Worm (Caenorhabditis elegans) whole organism, L4/young adult: ENCODE results near the gene pap-1.

Experiments
- W03F9.2 ChIP-seq: fragments of 150-350 bp; optimal IDR thresholded peaks from 2 replicates; lab custom pipeline; 2014; ENCODE audit warnings: missing biosample characterization, missing genetic modification characterization
- dao-5 ChIP-seq: sonication (generic microtip); optimal IDR thresholded peaks from 2 replicates; lab custom pipeline; 2016; ENCODE audit warnings: missing genotype, missing genetic modification characterization, moderate library complexity, missing compliant biosample characterization
- him-1 ChIP-seq: sonication (generic microtip); optimal IDR thresholded peaks from 2 replicates; lab custom pipeline; 2016; ENCODE audit warnings: missing genotype, missing genetic modification reagents, missing genetic modification characterization, missing compliant biosample characterization

- TF ChIP-seq W03F9.2 (tag; lab: Kevin White, UChicago) (no peak), him-1 (no peak), dao-5 (tag; lab: Kevin White, UChicago) (no peak)
Observed at ce11 chrV:10395173-10395766, 46.5 kb upstream of the pap-1 start, which contains the start of the genes col-151 and ugt-1.
